Fruit fly (Drosophila melanogaster) whole organism, prepupa: ENCODE results near the gene Atg6.

Experiments used
- Blimp-1 ChIP-seq: fragments of 200-800 bp; sonication (Bioruptor generic); optimal IDR thresholded peaks from 3 replicates; lab custom pipeline; 2017; ENCODE audit warnings: missing biosample characterization, missing genetic modification characterization, mild to moderate bottlenecking, moderate library complexity, missing genetic modification reagents
- CG10631 ChIP-seq: fragments of 200-800 bp; sonication (Bioruptor generic); optimal IDR thresholded peaks from 2 replicates; lab custom pipeline; 2016; ENCODE audit warnings: missing biosample characterization, missing genetic modification characterization
- CG10669 ChIP-seq: fragments of 200-800 bp; sonication (Bioruptor generic); optimal IDR thresholded peaks from 3 replicates; lab custom pipeline; 2018; ENCODE audit warnings: missing biosample characterization, mild to moderate bottlenecking, missing genetic modification characterization, moderate library complexity
- CG11294 ChIP-seq: fragments of 200-800 bp; sonication (Bioruptor generic); IDR thresholded peaks from 2 replicates; pipeline ENCODE4 v1.3.6; 2022; ENCODE audit warnings: missing biosample characterization, missing genetic modification characterization
- CG11762 ChIP-seq: fragments of 200-800 bp; sonication (Bioruptor generic); optimal IDR thresholded peaks from 3 replicates; lab custom pipeline; 2016; ENCODE audit warnings: missing biosample characterization, missing genetic modification characterization; ENCODE audit not compliant: insufficient read depth
- CG11902 ChIP-seq: fragments of 200-800 bp; sonication (Bioruptor generic); optimal IDR thresholded peaks from 3 replicates; lab custom pipeline; 2016; ENCODE audit warnings: missing biosample characterization, missing genetic modification characterization
- CG15336 ChIP-seq: fragments of 200-800 bp; sonication (Bioruptor generic); IDR thresholded peaks from 2 replicates; pipeline ENCODE4 v1.3.6; 2022; ENCODE audit warnings: missing biosample characterization, missing genetic modification characterization
- CG1621 ChIP-seq: fragments of 200-800 bp; sonication (Bioruptor generic); optimal IDR thresholded peaks from 3 replicates; lab custom pipeline; 2018; ENCODE audit warnings: missing biosample characterization, mild to moderate bottlenecking, missing genetic modification characterization
- CG16779 ChIP-seq: fragments of 200-800 bp; sonication (Bioruptor generic); optimal IDR thresholded peaks from 3 replicates; lab custom pipeline; 2017; ENCODE audit warnings: missing biosample characterization, mild to moderate bottlenecking, missing genetic modification characterization
- CG3032 ChIP-seq: fragments of 200-800 bp; optimal IDR thresholded peaks from 2 replicates; lab custom pipeline; 2019; ENCODE audit warnings: missing biosample characterization, mild to moderate bottlenecking, missing genetic modification characterization, moderate library complexity
- CG31627 ChIP-seq: fragments of 200-800 bp; sonication (Bioruptor generic); optimal IDR thresholded peaks from 3 replicates; lab custom pipeline; 2016; ENCODE audit warnings: missing biosample characterization, missing genetic modification characterization
- CG32006 ChIP-seq: fragments of 200-800 bp; sonication (Bioruptor generic); optimal IDR thresholded peaks from 3 replicates; lab custom pipeline; 2017; ENCODE audit warnings: missing biosample characterization, mild to moderate bottlenecking, missing genetic modification characterization
- CG4318 ChIP-seq: fragments of 200-800 bp; sonication (Bioruptor generic); optimal IDR thresholded peaks from 3 replicates; lab custom pipeline; 2017; ENCODE audit warnings: missing biosample characterization, mild to moderate bottlenecking, missing genetic modification characterization
- CG6163 ChIP-seq: fragments of 200-800 bp; sonication (Bioruptor generic); IDR thresholded peaks from 3 replicates; pipeline ENCODE4 v1.3.6; 2022; ENCODE audit warnings: missing biosample characterization, missing genetic modification characterization
- CG6792 ChIP-seq: fragments of 200-800 bp; sonication (Bioruptor generic); optimal IDR thresholded peaks from 3 replicates; lab custom pipeline; 2016; ENCODE audit warnings: missing biosample characterization, missing genetic modification characterization
- CG6808 ChIP-seq: fragments of 200-800 bp; sonication (Bioruptor generic); optimal IDR thresholded peaks from 3 replicates; lab custom pipeline; 2017; ENCODE audit warnings: missing biosample characterization, missing genetic modification characterization, mild to moderate bottlenecking, moderate library complexity, missing genetic modification reagents
- CG6854 ChIP-seq: fragments of 200-800 bp; sonication (Bioruptor generic); optimal IDR thresholded peaks from 2 replicates; lab custom pipeline; 2017; ENCODE audit warnings: missing biosample characterization, mild to moderate bottlenecking, missing genetic modification characterization
- CG7368 ChIP-seq: fragments of 200-800 bp; sonication (Bioruptor generic); optimal IDR thresholded peaks from 3 replicates; lab custom pipeline; 2016; ENCODE audit warnings: missing biosample characterization, missing genetic modification characterization
- CG8119 ChIP-seq: fragments of 200-800 bp; sonication (Bioruptor generic); IDR thresholded peaks from 3 replicates; pipeline ENCODE4 v1.3.6; 2022; ENCODE audit warnings: missing biosample characterization, missing genetic modification characterization
- CG8319 ChIP-seq: fragments of 200-800 bp; sonication (Bioruptor generic); optimal IDR thresholded peaks from 3 replicates; lab custom pipeline; 2016; ENCODE audit warnings: missing biosample characterization, missing genetic modification characterization
- CG8632 ChIP-seq: fragments of 200-800 bp; sonication (Bioruptor generic); optimal IDR thresholded peaks from 3 replicates; lab custom pipeline; 2016; ENCODE audit warnings: missing biosample characterization, missing genetic modification characterization
- Eip78C ChIP-seq: fragments of 200-800 bp; sonication (Bioruptor generic); peaks from one replicate; lab custom pipeline; 2016; ENCODE audit warnings: missing biosample characterization, missing genetic modification characterization
- Ets21C ChIP-seq: fragments of 200-800 bp; sonication (Bioruptor generic); optimal IDR thresholded peaks from 3 replicates; lab custom pipeline; 2016; ENCODE audit warnings: missing biosample characterization, missing genetic modification characterization
- Ets96B ChIP-seq: fragments of 200-800 bp; optimal IDR thresholded peaks from 2 replicates; lab custom pipeline; 2019; ENCODE audit warnings: missing biosample characterization, mild to moderate bottlenecking, missing genetic modification characterization, moderate library complexity
- Gug ChIP-seq: fragments of 200-800 bp; sonication (Bioruptor generic); IDR thresholded peaks from 2 replicates; pipeline ENCODE4 v1.3.6; 2022; ENCODE audit warnings: missing biosample characterization, missing genetic modification characterization
- Hr38 ChIP-seq: sonication (Bioruptor generic); optimal IDR thresholded peaks from 2 replicates; lab custom pipeline; 2016; ENCODE audit warnings: missing biosample characterization, missing genetic modification characterization
- Hr39 ChIP-seq: fragments of 200-800 bp; sonication (Bioruptor generic); optimal IDR thresholded peaks from 2 replicates; lab custom pipeline; 2016; ENCODE audit warnings: missing biosample characterization, missing genetic modification characterization
- Lpt ChIP-seq: fragments of 200-800 bp; sonication (Bioruptor generic); optimal IDR thresholded peaks from 3 replicates; lab custom pipeline; 2016; ENCODE audit warnings: missing biosample characterization, missing genetic modification characterization
- Met ChIP-seq: fragments of 200-800 bp; sonication (Bioruptor generic); optimal IDR thresholded peaks from 3 replicates; lab custom pipeline; 2016; ENCODE audit warnings: missing biosample characterization, missing genetic modification characterization
- OdsH ChIP-seq: fragments of 200-800 bp; sonication (Bioruptor generic); optimal IDR thresholded peaks from 3 replicates; lab custom pipeline; 2016; ENCODE audit warnings: missing biosample characterization, missing genetic modification characterization
- Smox ChIP-seq: fragments of 200-800 bp; sonication (Bioruptor generic); optimal IDR thresholded peaks from 3 replicates; lab custom pipeline; 2016; ENCODE audit warnings: missing biosample characterization, missing genetic modification characterization
- Sox102F ChIP-seq: fragments of 200-800 bp; sonication (Bioruptor generic); optimal IDR thresholded peaks from 2 replicates; lab custom pipeline; 2016; ENCODE audit warnings: missing biosample characterization, mild to moderate bottlenecking, missing genetic modification characterization
- Sox14 ChIP-seq: fragments of 200-800 bp; sonication (Bioruptor generic); optimal IDR thresholded peaks from 3 replicates; lab custom pipeline; 2016; ENCODE audit warnings: missing biosample characterization, missing genetic modification characterization
- Sox15 ChIP-seq: fragments of 200-800 bp; sonication (Bioruptor generic); optimal IDR thresholded peaks from 3 replicates; lab custom pipeline; 2016; ENCODE audit warnings: missing biosample characterization, missing genetic modification characterization
- achi ChIP-seq: fragments of 200-800 bp; sonication (Bioruptor generic); optimal IDR thresholded peaks from 3 replicates; lab custom pipeline; 2016; ENCODE audit warnings: missing biosample characterization, missing genetic modification characterization
- acj6 ChIP-seq: fragments of 200-800 bp; sonication (Bioruptor generic); optimal IDR thresholded peaks from 3 replicates; lab custom pipeline; 2016; ENCODE audit warnings: missing biosample characterization, missing genetic modification characterization
- cyc ChIP-seq: fragments of 200-800 bp; sonication (Bioruptor generic); optimal IDR thresholded peaks from 3 replicates; lab custom pipeline; 2016; ENCODE audit warnings: missing biosample characterization, missing genetic modification characterization
- dac ChIP-seq: fragments of 200-800 bp; sonication (Bioruptor generic); optimal IDR thresholded peaks from 2 replicates; lab custom pipeline; 2017; ENCODE audit warnings: missing biosample characterization, mild to moderate bottlenecking, missing genetic modification characterization
- dsx ChIP-seq: fragments of 200-800 bp; optimal IDR thresholded peaks from 3 replicates; lab custom pipeline; 2019; ENCODE audit warnings: missing biosample characterization, mild to moderate bottlenecking, missing genetic modification characterization, moderate library complexity; ENCODE audit not compliant: poor library complexity, severe bottlenecking
- eg ChIP-seq: fragments of 200-800 bp; sonication (Bioruptor generic); IDR thresholded peaks from 3 replicates; pipeline ENCODE4 v1.3.6; 2022; ENCODE audit warnings: missing biosample characterization, missing genetic modification characterization
- esn ChIP-seq: fragments of 200-800 bp; sonication (Bioruptor generic); optimal IDR thresholded peaks from 2 replicates; lab custom pipeline; 2016; ENCODE audit warnings: missing biosample characterization, mild to moderate bottlenecking, missing genetic modification characterization, moderate library complexity
- fd59A ChIP-seq: fragments of 200-800 bp; sonication (Bioruptor generic); optimal IDR thresholded peaks from 2 replicates; lab custom pipeline; 2017; ENCODE audit warnings: missing biosample characterization, mild to moderate bottlenecking, missing genetic modification characterization, missing genetic modification reagents
- fd85E ChIP-seq: fragments of 200-800 bp; sonication (Bioruptor generic); optimal IDR thresholded peaks from 3 replicates; lab custom pipeline; 2016; ENCODE audit warnings: missing biosample characterization, missing genetic modification characterization
- fkh ChIP-seq: fragments of 200-800 bp; sonication (Bioruptor generic); optimal IDR thresholded peaks from 3 replicates; lab custom pipeline; 2017; ENCODE audit warnings: missing biosample characterization, mild to moderate bottlenecking, missing genetic modification characterization, moderate library complexity
- lz ChIP-seq: fragments of 200-800 bp; sonication (Bioruptor generic); optimal IDR thresholded peaks from 3 replicates; lab custom pipeline; 2016; ENCODE audit warnings: missing biosample characterization, missing genetic modification characterization
- net ChIP-seq: fragments of 200-800 bp; sonication (Bioruptor generic); optimal IDR thresholded peaks from 3 replicates; lab custom pipeline; 2016; ENCODE audit warnings: missing biosample characterization, missing genetic modification characterization
- pdm3 ChIP-seq: fragments of 200-800 bp; sonication (Bioruptor generic); optimal IDR thresholded peaks from 3 replicates; lab custom pipeline; 2016; ENCODE audit warnings: missing biosample characterization, missing genetic modification characterization
- salr ChIP-seq, 2 experiments: fragments of 200-800 bp; sonication (Bioruptor generic); optimal IDR thresholded peaks; 3 replicates each; lab custom pipeline; 2016 to 2018; ENCODE audit warnings: missing biosample characterization in 2 of 2, missing genetic modification characterization in 2 of 2, mild to moderate bottlenecking in 1 of 2
- spab ChIP-seq: fragments of 200-800 bp; sonication (Bioruptor generic); optimal IDR thresholded peaks from 2 replicates; lab custom pipeline; 2017; ENCODE audit warnings: missing biosample characterization, mild to moderate bottlenecking, missing genetic modification characterization, missing genetic modification reagents
- ss ChIP-seq, 2 experiments: fragments of 200-800 bp; sonication (Bioruptor generic); optimal IDR thresholded peaks; 2 replicates in 1 of 2; 3 replicates in 1 of 2; lab custom pipeline; 2017 to 2018; ENCODE audit warnings: mild to moderate bottlenecking in 2 of 2, missing biosample characterization in 2 of 2, missing genetic modification characterization in 2 of 2, moderate library complexity in 1 of 2
- topi ChIP-seq: fragments of 200-800 bp; sonication (Bioruptor generic); optimal IDR thresholded peaks from 3 replicates; lab custom pipeline; 2016; ENCODE audit warnings: missing biosample characterization, missing genetic modification characterization

The Atg6 gene

dm6 chr3R:24050690-24051440 is at the start of gene Atg6, which contains the start of gene Pisd:
Gene Atg6, minus strand, starts transcription at chr3R:24050782.
Gene Pisd, plus strand, starts transcription at chr3R:24050783.
- TF ChIP-seq CG6163 (GFP tag; lab: Robert Waterston, UW) (0 out of 3 replicates have a peak, but pooled peaks have one; percentile 38), dac (GFP tag; lab: Kevin White, UChicago) (no peak), fd59A (GFP tag; lab: Kevin White, UChicago) (no peak), Ets21C (GFP tag; lab: Kevin White, UChicago) (no peak), CG11902 (GFP tag; lab: Kevin White, UChicago) (no peak), acj6 (GFP tag; lab: Kevin White, UChicago) (no peak), net (GFP tag; lab: Kevin White, UChicago) (no peak), esn (GFP tag; lab: Kevin White, UChicago) (peak; percentile 43), CG4318 (GFP tag; lab: Kevin White, UChicago) (no peak), CG11762 (GFP tag; lab: Kevin White, UChicago) (no peak), eg (GFP tag; lab: Robert Waterston, UW) (no peak), topi (peak; percentile 5), CG8632 (no peak), CG3032 (tag; lab: Kevin White, UChicago) (no peak), CG10669 (GFP tag; lab: Kevin White, UChicago) (no peak), CG7368 (no peak), Ets96B (no peak), pdm3 (GFP tag; lab: Kevin White, UChicago) (no peak), Hr38 (GFP tag; lab: Kevin White, UChicago) (no peak), fkh (GFP tag; lab: Kevin White, UChicago) (peak; percentile 65), Lpt (GFP tag; lab: Kevin White, UChicago) (no peak), Met (GFP tag; lab: Kevin White, UChicago) (no peak), dsx (GFP tag; lab: Kevin White, UChicago) (peak; percentile 63), spab (GFP tag; lab: Kevin White, UChicago) (no peak), Smox (GFP tag; lab: Kevin White, UChicago) (no peak), Eip78C (GFP tag; lab: Kevin White, UChicago) (peak; percentile 60), Blimp-1 (GFP tag; lab: Kevin White, UChicago) (no peak), CG6792 (GFP tag; lab: Kevin White, UChicago) (no peak), Sox14 (GFP tag; lab: Kevin White, UChicago) (peak; percentile 32), ss (GFP tag; optimal IDR thresholded peaks at IDR 0.05; lab: Kevin White, UChicago) (peak in 1 of 2 experiments; percentile 31), Gug (GFP tag; lab: Robert Waterston, UW) (no peak), CG8119 (no peak), CG8319 (GFP tag; lab: Kevin White, UChicago) (no peak), Sox102F (GFP tag; lab: Kevin White, UChicago) (no peak), CG15336 (peak; percentile 9; the same call in 1 of the 2 replicates), CG6854 (no peak), CG31627 (peak; percentile 15), cyc (peak; percentile 14), fd85E (GFP tag; lab: Kevin White, UChicago) (no peak), CG11294 (GFP tag; lab: Robert Waterston, UW) (no peak), CG6808 (GFP tag; lab: Kevin White, UChicago) (peak; percentile 50), OdsH (GFP tag; lab: Kevin White, UChicago) (no peak), CG32006 (no peak), salr (GFP tag; optimal IDR thresholded peaks at IDR 0.05; lab: Kevin White, UChicago) (no peak), Sox15 (GFP tag; lab: Kevin White, UChicago) (no peak), CG16779 (tag; lab: Kevin White, UChicago) (no peak), CG10631 (GFP tag; lab: Kevin White, UChicago) (peak; percentile 11), Hr39 (GFP tag; lab: Kevin White, UChicago) (peak; percentile 20), CG1621 (tag; lab: Kevin White, UChicago) (peak; percentile 68), lz (GFP tag; lab: Kevin White, UChicago) (no peak), achi (GFP tag; lab: Kevin White, UChicago) (peak; percentile 7)
